Fruit fly (Drosophila melanogaster): ENCODE results near the gene Alms1a.

Alms1a gene

dm6 chrX:4635856-4636486, at the start of gene Alms1a, which contains the start of gene pon:
Gene Alms1a, minus strand, starts transcription at chrX:4636004.
Gene pon, plus strand, starts transcription at chrX:4636318.
- TF ChIP-seq pan (optimal IDR thresholded peaks at IDR 0.05): no peak
- TF ChIP-seq EcR (GFP tag; optimal IDR thresholded peaks at IDR 0.05): no peak
- no peak for TF ChIP-seq usp (GFP tag; optimal IDR thresholded peaks at IDR 0.05)
- no peak for TF ChIP-seq CG8478 (optimal IDR thresholded peaks at IDR 0.05)
- no peak for TF ChIP-seq Dll (optimal IDR thresholded peaks at IDR 0.05)
- TF ChIP-seq psq (optimal IDR thresholded peaks at IDR 0.05): no peak

dm6 chrX:4684444-4684924, 48.7 kb upstream of the Alms1a start:
- TF ChIP-seq Dll (optimal IDR thresholded peaks at IDR 0.05) (peak; percentile 19), EcR (GFP tag; optimal IDR thresholded peaks at IDR 0.05) (no peak), psq (optimal IDR thresholded peaks at IDR 0.05) (no peak), usp (GFP tag; optimal IDR thresholded peaks at IDR 0.05) (no peak), pan (optimal IDR thresholded peaks at IDR 0.05) (no peak), CG8478 (optimal IDR thresholded peaks at IDR 0.05) (peak; percentile 78)

dm6 chrX:4679813-4680381, 44.1 kb upstream of the Alms1a start:
- no peak for TF ChIP-seq Dll (optimal IDR thresholded peaks at IDR 0.05)
- TF ChIP-seq pan (optimal IDR thresholded peaks at IDR 0.05): no peak
- no peak for TF ChIP-seq psq (optimal IDR thresholded peaks at IDR 0.05)
- TF ChIP-seq CG8478 (optimal IDR thresholded peaks at IDR 0.05): no peak
- no peak for TF ChIP-seq usp (GFP tag; optimal IDR thresholded peaks at IDR 0.05)

dm6 chrX:4678913-4679812, 43.4 kb upstream of the Alms1a start, which contains the start of gene fzr:
Gene fzr, minus strand, starts transcription at chrX:4679537.
- TF ChIP-seq Dll (optimal IDR thresholded peaks at IDR 0.05): no peak

dm6 chrX:4678146-4678912, 42.5 kb upstream of the Alms1a start:
- TF ChIP-seq EcR (GFP tag; optimal IDR thresholded peaks at IDR 0.05) (peak in 1 of 2 experiments; percentile 75), Dll (optimal IDR thresholded peaks at IDR 0.05) (no peak), CG8478 (optimal IDR thresholded peaks at IDR 0.05) (no peak)

- no peak for TF ChIP-seq usp (GFP tag; optimal IDR thresholded peaks at IDR 0.05)
- no peak for TF ChIP-seq EcR (GFP tag; optimal IDR thresholded peaks at IDR 0.05)
- TF ChIP-seq pan (optimal IDR thresholded peaks at IDR 0.05): no peak
- TF ChIP-seq CG8478 (optimal IDR thresholded peaks at IDR 0.05): no peak
- no peak for TF ChIP-seq Dll (optimal IDR thresholded peaks at IDR 0.05)
- TF ChIP-seq psq (optimal IDR thresholded peaks at IDR 0.05): no peak
Observed at dm6 chrX:4677427-4677826, 41.6 kb upstream of the Alms1a start.

dm6 chrX:4675054-4675453, 39.2 kb upstream of the Alms1a start:
- TF ChIP-seq psq (optimal IDR thresholded peaks at IDR 0.05) (no peak), CG8478 (optimal IDR thresholded peaks at IDR 0.05) (no peak), pan (optimal IDR thresholded peaks at IDR 0.05) (no peak), Dll (optimal IDR thresholded peaks at IDR 0.05) (no peak), usp (GFP tag; optimal IDR thresholded peaks at IDR 0.05) (no peak), EcR (GFP tag; optimal IDR thresholded peaks at IDR 0.05) (no peak)

dm6 chrX:4671194-4671626, 35.4 kb upstream of the Alms1a start:
- TF ChIP-seq psq (optimal IDR thresholded peaks at IDR 0.05) (no peak), pan (optimal IDR thresholded peaks at IDR 0.05) (no peak), Dll (optimal IDR thresholded peaks at IDR 0.05) (no peak), usp (GFP tag; optimal IDR thresholded peaks at IDR 0.05) (no peak), EcR (GFP tag; optimal IDR thresholded peaks at IDR 0.05) (no peak), CG8478 (optimal IDR thresholded peaks at IDR 0.05) (no peak)

- TF ChIP-seq usp (GFP tag; optimal IDR thresholded peaks at IDR 0.05) (no peak), Dll (optimal IDR thresholded peaks at IDR 0.05) (no peak), EcR (GFP tag; optimal IDR thresholded peaks at IDR 0.05) (no peak), psq (optimal IDR thresholded peaks at IDR 0.05) (no peak), CG8478 (optimal IDR thresholded peaks at IDR 0.05) (no peak), pan (optimal IDR thresholded peaks at IDR 0.05) (no peak)
Observed at dm6 chrX:4669438-4669837, 33.6 kb upstream of the Alms1a start.

- TF ChIP-seq pan (optimal IDR thresholded peaks at IDR 0.05) (no peak), psq (optimal IDR thresholded peaks at IDR 0.05) (no peak), usp (GFP tag; optimal IDR thresholded peaks at IDR 0.05) (no peak)
Observed at dm6 chrX:4666650-4667360, 31.0 kb upstream of the Alms1a start, which contains the start of gene CG3009. Gene CG3009, minus strand, starts transcription at chrX:4666700.

dm6 chrX:4664107-4664506, 28.3 kb upstream of the Alms1a start:
- TF ChIP-seq psq (optimal IDR thresholded peaks at IDR 0.05): no peak
